Fruit fly (Drosophila melanogaster) whole organism, wandering third instar larva: Measurements from ENCODE around the gene mwh.

Source experiments
- Abd-B ChIP-seq: fragments of >200 bp; optimal IDR thresholded peaks from 2 replicates; lab custom pipeline; 2017; ENCODE audit warnings: missing biosample characterization, missing genetic modification characterization
- CG32264 ChIP-seq: fragments of 200-800 bp; sonication (Bioruptor generic); optimal IDR thresholded peaks from 2 replicates; lab custom pipeline; 2016; ENCODE audit warnings: missing biosample characterization, missing genetic modification characterization
- CG9705 ChIP-seq: fragments of 200-800 bp; sonication (Bioruptor generic); optimal IDR thresholded peaks from 2 replicates; lab custom pipeline; 2018; ENCODE audit warnings: missing biosample characterization, mild to moderate bottlenecking, missing genetic modification characterization
- Dif ChIP-seq: fragments of 200-275, 200-300 bp; sonication (Bioruptor generic); optimal IDR thresholded peaks from 2 replicates; lab custom pipeline; 2018; ENCODE audit warnings: missing biosample characterization, missing genetic modification characterization; ENCODE audit not compliant: partially characterized antibody
- GATAd ChIP-seq: sonication (Bioruptor generic); optimal IDR thresholded peaks from 2 replicates; lab custom pipeline; 2016; ENCODE audit warnings: missing biosample characterization, missing genetic modification characterization
- HLH106 ChIP-seq: fragments of 200-800 bp; optimal IDR thresholded peaks from 3 replicates; lab custom pipeline; 2019; ENCODE audit warnings: missing biosample characterization, mild to moderate bottlenecking, missing genetic modification characterization, moderate library complexity
- Hnf4 ChIP-seq: fragments of 200-800 bp; sonication (Bioruptor generic); optimal IDR thresholded peaks from 2 replicates; lab custom pipeline; 2016; ENCODE audit warnings: missing biosample characterization, mild to moderate bottlenecking, missing genetic modification characterization
- Hr78 ChIP-seq: fragments of >200 bp; optimal IDR thresholded peaks from 2 replicates; lab custom pipeline; 2017; ENCODE audit warnings: missing biosample characterization, missing genetic modification characterization
- Hr83 ChIP-seq: fragments of 200-300 bp; sonication (Bioruptor generic); optimal IDR thresholded peaks from 2 replicates; lab custom pipeline; 2016; ENCODE audit warnings: missing biosample characterization, mild to moderate bottlenecking, missing genetic modification characterization, moderate library complexity; ENCODE audit not compliant: poor library complexity, severe bottlenecking
- Jra ChIP-seq: sonication (Bioruptor generic); optimal IDR thresholded peaks from 2 replicates; lab custom pipeline; 2016; ENCODE audit warnings: missing biosample characterization, missing genetic modification characterization
- Mio ChIP-seq: sonication (Bioruptor generic); optimal IDR thresholded peaks from 2 replicates; lab custom pipeline; 2016; ENCODE audit warnings: missing biosample characterization, missing genetic modification characterization
- N ChIP-seq: fragments of >200 bp; optimal IDR thresholded peaks from 2 replicates; lab custom pipeline; 2018; ENCODE audit warnings: missing biosample characterization, missing external identifiers, missing genetic modification characterization
- OdsH ChIP-seq: fragments of 200-800 bp; sonication (Bioruptor generic); optimal IDR thresholded peaks from 2 replicates; lab custom pipeline; 2016; ENCODE audit warnings: missing biosample characterization, mild to moderate bottlenecking, missing genetic modification characterization
- Rel ChIP-seq, 2 experiments: fragments of 200-800 bp; sonication (Bioruptor generic) in 1 of 2; optimal IDR thresholded peaks; 2 replicates in 1 of 2; 3 replicates in 1 of 2; lab custom pipeline; 2016 to 2019; ENCODE audit warnings: mild to moderate bottlenecking in 2 of 2, missing biosample characterization in 2 of 2, missing genetic modification characterization in 2 of 2, moderate library complexity in 1 of 2
- Vsx2 ChIP-seq: fragments of 200-300, 225-300 bp; sonication (Bioruptor generic); optimal IDR thresholded peaks from 2 replicates; lab custom pipeline; 2018; ENCODE audit warnings: missing biosample characterization, missing genetic modification characterization; ENCODE audit not compliant: partially characterized antibody
- br ChIP-seq: fragments of 200-800 bp; sonication (Bioruptor generic); optimal IDR thresholded peaks from 2 replicates; lab custom pipeline; 2016; ENCODE audit warnings: missing biosample characterization, missing genetic modification characterization
- brk ChIP-seq: fragments of 200-800 bp; sonication (Bioruptor generic); optimal IDR thresholded peaks from 2 replicates; lab custom pipeline; 2016; ENCODE audit warnings: missing biosample characterization, mild to moderate bottlenecking, missing genetic modification characterization
- dl ChIP-seq, 2 experiments: fragments of 175-275, 200-275 bp in 1 of 2; fragments of 200-275 bp in 1 of 2; sonication (Bioruptor generic); optimal IDR thresholded peaks; lab custom pipeline; 2018; ENCODE audit warnings: mild to moderate bottlenecking in 2 of 2, missing biosample characterization in 2 of 2, missing genetic modification characterization in 2 of 2, moderate library complexity in 2 of 2; ENCODE audit not compliant: partially characterized antibody in 2 of 2, insufficient read depth in 1 of 2
- dmrt93B ChIP-seq: fragments of 200-800 bp; sonication (Bioruptor generic); optimal IDR thresholded peaks from 2 replicates; lab custom pipeline; 2018; ENCODE audit warnings: missing biosample characterization, mild to moderate bottlenecking, missing genetic modification characterization
- ey ChIP-seq: fragments of 200-800 bp; sonication (Bioruptor generic); optimal IDR thresholded peaks from 2 replicates; lab custom pipeline; 2016; ENCODE audit warnings: missing biosample characterization, missing genetic modification characterization
- foxo ChIP-seq, 2 experiments: fragments of 200-800 bp; sonication (Bioruptor generic); optimal IDR thresholded peaks; 2 replicates in 1 of 2; 3 replicates in 1 of 2; lab custom pipeline; 2016 to 2017; ENCODE audit warnings: missing biosample characterization in 2 of 2, missing genetic modification characterization in 2 of 2
- fru ChIP-seq: fragments of 200-800 bp; sonication (Bioruptor generic); optimal IDR thresholded peaks from 3 replicates; lab custom pipeline; 2016; ENCODE audit warnings: missing biosample characterization, mild to moderate bottlenecking, missing genetic modification characterization
- h ChIP-seq: fragments of 200-800 bp; sonication (Bioruptor generic); optimal IDR thresholded peaks from 3 replicates; lab custom pipeline; 2016; ENCODE audit warnings: missing biosample characterization, mild to moderate bottlenecking, missing genetic modification characterization
- jim ChIP-seq: fragments of 175-275, 200-325 bp; sonication (Bioruptor generic); optimal IDR thresholded peaks from 2 replicates; lab custom pipeline; 2016; ENCODE audit warnings: missing biosample characterization, mild to moderate bottlenecking, missing genetic modification characterization
- lola ChIP-seq: fragments of >200 bp; optimal IDR thresholded peaks from 2 replicates; lab custom pipeline; 2017; ENCODE audit warnings: missing biosample characterization, missing genetic modification characterization
- pan ChIP-seq: fragments of >200 bp; optimal IDR thresholded peaks from 2 replicates; lab custom pipeline; 2017
- psq ChIP-seq: fragments of 200-800 bp; sonication (Bioruptor generic); optimal IDR thresholded peaks from 3 replicates; lab custom pipeline; 2017; ENCODE audit warnings: missing biosample characterization, mild to moderate bottlenecking, missing genetic modification characterization, moderate library complexity
- rgr ChIP-seq: fragments of 200-800 bp; sonication (Bioruptor generic); optimal IDR thresholded peaks from 3 replicates; lab custom pipeline; 2016; ENCODE audit warnings: missing biosample characterization, mild to moderate bottlenecking, missing genetic modification characterization
- tai ChIP-seq: sonication (Bioruptor generic); optimal IDR thresholded peaks from 2 replicates; lab custom pipeline; 2016; ENCODE audit warnings: missing biosample characterization, missing genetic modification characterization
- usp ChIP-seq: fragments of >200 bp; optimal IDR thresholded peaks from 2 replicates; lab custom pipeline; 2017; ENCODE audit warnings: missing biosample characterization, missing genetic modification characterization
- woc ChIP-seq: sonication (Bioruptor generic); optimal IDR thresholded peaks from 2 replicates; lab custom pipeline; 2016; ENCODE audit warnings: missing biosample characterization, mild to moderate bottlenecking, missing genetic modification characterization

mwh gene

DNA sequence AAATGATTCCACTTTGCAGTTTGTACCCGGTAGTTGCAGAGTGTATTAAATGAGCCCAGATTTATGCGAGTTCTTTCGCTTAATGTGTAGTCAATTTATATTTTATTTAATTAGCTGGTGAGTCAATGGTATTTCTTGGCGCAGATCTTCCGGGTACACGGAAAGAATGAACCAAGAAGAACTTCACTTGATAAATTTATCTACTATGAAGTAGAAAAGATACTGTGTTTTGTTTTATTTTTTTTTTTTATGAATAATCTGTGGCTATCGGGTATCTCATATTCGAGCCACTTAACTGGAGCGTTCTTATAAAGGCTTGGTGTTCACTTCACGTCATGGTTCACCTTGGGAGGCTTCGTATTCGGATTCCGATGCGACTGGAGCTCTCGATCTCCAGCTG, 64.4 kb downstream of the mwh start:
- TF ChIP-seq woc (GFP tag; lab: Kevin White, UChicago): peak; percentile 71
- TF ChIP-seq Abd-B (GFP tag; lab: Kevin White, UChicago): no peak
- peak; percentile 12 for TF ChIP-seq dmrt93B (GFP tag; lab: Kevin White, UChicago)
- TF ChIP-seq OdsH (GFP tag; lab: Kevin White, UChicago): peak; percentile 38
- no peak for TF ChIP-seq brk (GFP tag; lab: Kevin White, UChicago)
- peak; percentile 23 for TF ChIP-seq rgr
- TF ChIP-seq Hnf4 (GFP tag; lab: Kevin White, UChicago): peak; percentile 2
- TF ChIP-seq h (GFP tag; lab: Kevin White, UChicago): peak; percentile 71
- TF ChIP-seq lola: no peak
- TF ChIP-seq fru (GFP tag; lab: Kevin White, UChicago): peak; percentile 34
- no peak for TF ChIP-seq dl (GFP tag; optimal IDR thresholded peaks at IDR 0.05; lab: Kevin White, UChicago; ENCODE audit: insufficient read depth in 1 of 2, partially characterized antibody in 2 of 2)
- TF ChIP-seq pan (lab: Kevin White, UChicago): peak; percentile 25
- no peak for TF ChIP-seq Rel (GFP tag; optimal IDR thresholded peaks at IDR 0.05; lab: Kevin White, UChicago)
- TF ChIP-seq Rel (tag; optimal IDR thresholded peaks at IDR 0.05; lab: Kevin White, UChicago): no peak
- TF ChIP-seq foxo (GFP tag; optimal IDR thresholded peaks at IDR 0.05; lab: Kevin White, UChicago): peak in 1 of 2 experiments; percentile 43
- TF ChIP-seq ey (GFP tag; lab: Kevin White, UChicago): peak; percentile 34
- TF ChIP-seq Dif (GFP tag; lab: Kevin White, UChicago): no peak
- peak; percentile 42 for TF ChIP-seq br (GFP tag; lab: Kevin White, UChicago)
- TF ChIP-seq Jra: no peak

DNA sequence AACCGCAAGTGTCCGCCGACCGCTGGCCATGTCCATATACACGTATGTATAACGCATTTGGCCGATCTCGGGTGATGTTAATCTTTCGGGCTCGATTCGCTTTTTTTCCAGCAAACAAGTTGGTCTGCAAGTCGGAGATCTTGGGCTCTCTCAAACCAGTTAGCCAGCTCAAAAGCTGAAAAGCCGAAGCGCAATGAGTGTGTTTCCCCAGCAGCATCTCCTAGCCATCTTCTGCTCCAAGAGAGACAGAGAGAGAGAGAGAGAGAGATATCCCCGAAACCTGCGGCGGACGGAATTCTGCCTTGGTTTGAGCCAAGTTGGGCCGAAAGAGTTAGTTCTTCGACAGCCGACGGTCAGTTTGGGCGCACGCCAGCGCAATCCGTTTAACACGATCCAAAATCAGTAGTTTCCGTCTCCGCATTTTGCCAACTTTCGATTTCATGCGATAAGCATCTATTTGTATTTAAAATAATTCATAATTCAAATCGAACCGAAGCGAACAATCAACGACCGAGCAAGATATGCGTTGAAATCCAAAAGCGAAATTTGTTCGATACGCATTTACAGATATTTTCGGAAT, 64.9 kb downstream of the mwh start:
- no peak for TF ChIP-seq CG9705 (GFP tag; lab: Kevin White, UChicago)
- TF ChIP-seq dl (GFP tag; optimal IDR thresholded peaks at IDR 0.05; lab: Kevin White, UChicago; ENCODE audit: insufficient read depth in 1 of 2, partially characterized antibody in 2 of 2): peak in 1 of 2 experiments; percentile 45
- TF ChIP-seq Rel (GFP tag; optimal IDR thresholded peaks at IDR 0.05; lab: Kevin White, UChicago): no peak
- TF ChIP-seq Rel (tag; optimal IDR thresholded peaks at IDR 0.05; lab: Kevin White, UChicago): peak; percentile 52
- peak; percentile 34 for TF ChIP-seq Vsx2 (GFP tag; lab: Kevin White, UChicago)
- TF ChIP-seq Dif (GFP tag; lab: Kevin White, UChicago): peak; percentile 68
- no peak for TF ChIP-seq HLH106 (tag; lab: Kevin White, UChicago)
- TF ChIP-seq, all 38 proteins: peak for 4

DNA sequence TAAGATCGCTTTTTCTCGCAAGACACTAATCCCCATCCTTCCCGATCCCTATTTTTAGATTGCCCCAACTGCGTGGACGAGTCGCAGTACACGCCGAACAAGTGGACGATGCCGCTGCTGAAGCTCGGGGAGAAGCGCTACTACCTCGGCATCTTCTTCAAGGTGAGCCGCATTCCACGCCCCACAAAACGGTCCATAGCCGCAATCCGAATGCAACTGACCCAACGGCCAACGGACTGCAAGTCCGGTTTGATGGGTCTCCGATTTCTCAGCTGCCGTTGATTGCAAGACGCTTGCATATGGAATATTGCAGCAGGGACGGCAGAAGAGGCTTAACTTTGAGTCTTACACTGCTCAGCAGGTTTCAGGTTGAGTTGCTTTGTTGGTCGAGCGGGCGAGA, 68.4 kb downstream of the mwh start:
- no peak for TF ChIP-seq Jra
- no peak for TF ChIP-seq dmrt93B (GFP tag; lab: Kevin White, UChicago)
- TF ChIP-seq Dif (GFP tag; lab: Kevin White, UChicago): peak; percentile 31
- TF ChIP-seq psq (GFP tag; lab: Kevin White, UChicago): no peak

DNA sequence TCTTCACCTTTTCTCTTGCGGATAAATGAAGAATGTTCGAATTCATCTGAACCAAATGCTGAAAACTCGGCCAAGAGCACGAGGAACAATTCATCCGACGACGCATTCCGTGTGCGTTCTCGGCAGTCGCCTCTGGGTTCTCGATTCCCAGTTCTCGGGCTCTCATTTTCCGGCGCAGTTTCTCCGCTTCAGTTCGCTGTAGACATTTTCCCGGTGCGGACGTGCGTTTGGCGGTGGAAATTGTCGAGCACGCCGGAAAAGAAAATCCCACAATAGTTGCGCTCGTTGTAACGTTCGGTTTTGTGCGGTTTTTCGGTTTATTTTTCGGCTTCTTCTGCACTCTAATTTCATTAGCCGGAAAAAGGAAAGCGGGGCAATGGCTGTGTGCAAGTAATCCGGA, 75.2 kb downstream of the mwh start, which contains the start of gene CG32333:
Gene CG32333 (plus strand): TSS at position 190 of the 400 bp plus-strand sequence.
- no peak for TF ChIP-seq br (GFP tag; lab: Kevin White, UChicago)
- no peak for TF ChIP-seq Hr83
- TF ChIP-seq Rel (GFP tag; optimal IDR thresholded peaks at IDR 0.05; lab: Kevin White, UChicago): no peak
- TF ChIP-seq Rel (tag; optimal IDR thresholded peaks at IDR 0.05; lab: Kevin White, UChicago): no peak
- TF ChIP-seq Vsx2 (GFP tag; lab: Kevin White, UChicago): no peak
- TF ChIP-seq Dif (GFP tag; lab: Kevin White, UChicago): no peak
- no peak for TF ChIP-seq Hr78
- no peak for TF ChIP-seq tai (GFP tag; lab: Kevin White, UChicago)
- TF ChIP-seq N (GFP tag; lab: Kevin White, UChicago): no peak
- no peak for TF ChIP-seq jim (GFP tag; lab: Kevin White, UChicago)
- TF ChIP-seq rgr: no peak
- no peak for TF ChIP-seq usp (GFP tag; lab: Kevin White, UChicago)
- TF ChIP-seq fru (GFP tag; lab: Kevin White, UChicago): no peak
- no peak for TF ChIP-seq CG32264 (GFP tag; lab: Kevin White, UChicago)
- no peak for TF ChIP-seq HLH106 (tag; lab: Kevin White, UChicago)
- no peak for TF ChIP-seq h (GFP tag; lab: Kevin White, UChicago)
- TF ChIP-seq GATAd: no peak
- TF ChIP-seq foxo (GFP tag; optimal IDR thresholded peaks at IDR 0.05; lab: Kevin White, UChicago): no peak
- no peak for TF ChIP-seq Mio
